Worm (Caenorhabditis elegans): ENCODE results near the gene stn-2.

stn-2 gene

DNA sequence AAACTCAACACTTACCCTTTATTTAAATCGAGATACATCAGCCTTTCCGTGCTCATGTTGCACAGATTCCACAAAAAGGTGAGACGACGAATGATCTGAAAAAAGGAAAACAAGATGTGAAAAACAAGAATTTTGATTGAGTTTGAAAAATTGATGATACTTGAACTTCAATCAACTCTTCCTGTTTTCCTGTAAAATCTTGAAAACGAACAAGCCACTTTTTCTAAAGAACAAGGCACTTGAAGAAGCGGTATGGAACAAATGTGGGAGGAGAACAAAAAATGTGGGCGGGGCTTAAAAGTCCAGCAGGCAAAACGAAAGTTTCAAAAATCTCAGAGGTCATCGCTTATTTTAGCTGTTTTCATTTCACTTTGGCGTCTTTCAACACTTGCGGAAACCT is 26.6 kb upstream of the stn-2 start, which contains the start of gene kvs-1:
TSS of gene kvs-1 (minus strand) at position 101 of the 400 bp plus-strand sequence.
- TF ChIP-seq C34B4.2 (tag; optimal IDR thresholded peaks at IDR 0.05): no peak
- no peak for TF ChIP-seq efl-1 (optimal IDR thresholded peaks at IDR 0.05)
- peak in 1 of 2 experiments; percentile 49 for TF ChIP-seq efl-1 (GFP tag; optimal IDR thresholded peaks at IDR 0.05 in 1 of 2)

DNA sequence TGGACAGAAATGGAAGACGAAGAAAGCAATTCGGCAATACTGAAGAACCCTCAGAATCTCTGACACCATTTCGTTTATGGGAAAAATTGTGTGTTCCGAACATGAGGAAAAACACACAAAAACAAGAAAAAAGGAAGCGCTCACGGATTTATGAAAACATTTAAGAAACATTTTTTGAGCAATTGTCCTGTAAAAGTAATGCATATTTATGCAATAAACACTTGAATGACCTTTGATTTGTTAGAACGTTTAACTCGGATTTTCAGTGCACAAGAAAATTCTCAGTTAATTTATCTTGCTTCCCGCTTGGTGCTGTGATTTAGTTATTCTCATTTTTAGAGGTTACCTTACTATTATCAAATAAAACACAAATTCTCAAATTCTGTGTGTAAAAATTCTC is 23.4 kb upstream of the stn-2 start:
- TF ChIP-seq efl-1 (optimal IDR thresholded peaks at IDR 0.05) (no peak), efl-1 (GFP tag; optimal IDR thresholded peaks at IDR 0.05 in 1 of 2) (peak in 1 of 2 experiments; percentile 51), C04F5.9 (tag; optimal IDR thresholded peaks at IDR 0.05) (no peak)

DNA sequence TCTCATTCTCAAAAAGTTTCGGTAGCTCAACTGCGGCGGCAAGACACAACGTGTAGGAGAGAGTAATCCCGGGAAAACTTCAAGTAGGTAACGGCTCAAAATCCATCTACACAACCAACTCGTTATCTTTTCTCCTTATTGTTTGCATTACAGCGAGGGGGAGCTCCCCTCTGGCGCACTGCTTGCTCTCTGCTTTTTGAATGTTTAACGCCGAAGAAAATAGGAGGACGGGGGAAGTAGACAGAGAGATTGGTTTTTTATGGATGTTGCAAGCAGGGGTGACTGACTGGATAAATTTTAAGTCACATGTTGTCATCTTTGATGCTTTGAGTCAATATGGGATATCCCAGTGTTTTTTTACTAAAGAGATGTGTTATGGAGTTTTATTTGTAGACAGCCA is 9.2 kb upstream of the stn-2 start:
- no peak for TF ChIP-seq C34B4.2 (tag; optimal IDR thresholded peaks at IDR 0.05)
- TF ChIP-seq lin-14 (GFP tag; optimal IDR thresholded peaks at IDR 0.05): peak; percentile 51
- TF ChIP-seq ets-5 (GFP tag; IDR thresholded peaks at IDR 0.05): no peak
- TF ChIP-seq dsc-1 (tag; optimal IDR thresholded peaks at IDR 0.05): peak; percentile 11
- peak; percentile 9 for TF ChIP-seq tbx-2 (tag; optimal IDR thresholded peaks at IDR 0.05)
- TF ChIP-seq nhr-85 (tag): no peak
- TF ChIP-seq nhr-84 (tag; optimal IDR thresholded peaks at IDR 0.05): no peak
- no peak for TF ChIP-seq efl-1 (optimal IDR thresholded peaks at IDR 0.05)
- peak in 1 of 2 experiments; percentile 13 for TF ChIP-seq efl-1 (GFP tag; optimal IDR thresholded peaks at IDR 0.05 in 1 of 2)

DNA sequence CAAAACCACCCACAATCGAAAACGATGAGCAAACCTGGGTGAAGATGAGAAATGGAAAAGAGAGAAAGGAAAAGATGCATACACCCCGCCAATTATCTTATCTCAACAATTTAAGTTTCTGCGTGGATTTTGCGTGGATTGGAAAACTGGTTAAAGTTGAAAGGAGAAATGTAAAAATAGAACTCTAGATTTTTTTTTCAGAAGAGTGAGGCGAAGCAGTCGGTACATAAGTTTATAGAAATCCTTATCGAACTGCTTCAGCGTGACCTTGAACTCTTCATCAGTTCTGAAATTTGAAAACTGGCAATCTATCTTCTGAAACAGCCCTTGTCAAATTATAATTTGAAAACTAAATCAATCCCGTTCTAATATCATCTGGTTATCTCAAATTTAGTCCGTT is 8.7 kb upstream of the stn-2 start, which contains the start of gene clik-2:
TSS of gene clik-2 (minus strand) at position 101 of the 400 bp plus-strand sequence.
- TF ChIP-seq lsy-2 (tag; optimal IDR thresholded peaks at IDR 0.05): no peak
- TF ChIP-seq nhr-71 (tag; optimal IDR thresholded peaks at IDR 0.05): no peak
- no peak for TF ChIP-seq xbp-1 (tag; optimal IDR thresholded peaks at IDR 0.05)

DNA sequence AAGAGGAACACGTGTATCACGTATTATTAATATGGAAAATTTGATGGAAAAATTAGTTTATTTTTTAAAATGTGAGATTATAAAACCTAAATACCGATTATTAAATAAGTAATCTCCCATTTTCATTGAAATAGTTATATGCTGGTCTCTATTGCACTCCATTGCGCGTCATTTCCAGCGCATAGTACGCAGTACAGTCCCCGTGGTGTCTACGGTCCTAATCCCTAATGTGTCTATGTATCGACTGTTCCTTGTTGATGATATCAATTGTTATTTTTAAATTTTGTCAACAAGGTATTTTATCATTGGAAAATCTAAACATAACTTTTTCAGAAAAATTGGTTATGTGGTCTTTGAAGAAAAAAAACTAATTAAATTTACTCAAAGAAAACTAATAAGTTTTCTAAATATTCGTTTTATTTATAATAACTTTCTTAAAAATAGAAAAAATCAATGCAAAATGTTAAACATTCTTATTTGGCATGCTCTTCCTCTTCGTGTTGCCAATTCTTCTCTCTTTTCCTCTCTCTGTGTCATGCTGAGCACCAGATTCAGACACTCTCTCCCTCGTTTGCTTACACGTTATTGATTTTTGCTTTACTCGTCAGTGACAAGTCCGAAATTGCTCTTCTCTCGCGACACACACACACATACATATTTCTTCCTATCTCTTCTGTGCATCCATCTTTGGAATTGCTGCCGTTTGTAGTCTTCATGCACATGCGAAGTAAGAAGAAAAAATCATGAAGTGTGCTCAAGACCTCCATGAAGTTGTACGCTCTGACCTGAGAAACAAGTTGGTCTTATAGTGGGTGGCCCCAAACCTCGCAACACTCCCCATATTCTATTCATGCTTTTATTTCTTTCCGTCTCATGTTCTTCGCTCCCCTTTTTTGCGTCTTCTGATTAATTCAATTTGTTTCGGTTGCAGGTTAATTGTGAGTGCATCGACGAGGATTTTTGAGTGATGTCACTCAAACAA is 1.8 kb upstream of the stn-2 start, which contains the start of gene unc-18:
TSS of gene unc-18 (plus strand) at position 932 of the 982 bp plus-strand sequence.
- TF ChIP-seq mab-9 (GFP tag; IDR thresholded peaks at IDR 0.05): no peak
- TF ChIP-seq zag-1 (tag; optimal IDR thresholded peaks at IDR 0.05): no peak
- TF ChIP-seq nhr-12 (tag; optimal IDR thresholded peaks at IDR 0.05): no peak
- peak; percentile 9 to 26 for TF ChIP-seq lsy-2 (tag; optimal IDR thresholded peaks at IDR 0.05)
- no peak for TF ChIP-seq nhr-237 (tag; optimal IDR thresholded peaks at IDR 0.05)
- no peak for TF ChIP-seq aly-2 (tag; optimal IDR thresholded peaks at IDR 0.05)
- no peak for TF ChIP-seq lin-15B (tag; optimal IDR thresholded peaks at IDR 0.05)
- no peak for TF ChIP-seq unc-130 (tag; optimal IDR thresholded peaks at IDR 0.05)
- TF ChIP-seq fkh-8 (tag; optimal IDR thresholded peaks at IDR 0.05): peak; percentile 57
- TF ChIP-seq lin-14 (GFP tag; optimal IDR thresholded peaks at IDR 0.05): peak; percentile 79
- TF ChIP-seq fkh-10 (GFP tag; optimal IDR thresholded peaks at IDR 0.05): peak; percentile 34
- TF ChIP-seq dsc-1 (tag; optimal IDR thresholded peaks at IDR 0.05): no peak
- TF ChIP-seq ceh-88 (GFP tag; IDR thresholded peaks at IDR 0.05): no peak
- TF ChIP-seq tbx-2 (tag; optimal IDR thresholded peaks at IDR 0.05): no peak
- no peak for TF ChIP-seq ceh-63 (GFP tag; optimal IDR thresholded peaks at IDR 0.05)
- TF ChIP-seq nhr-77 (tag; optimal IDR thresholded peaks at IDR 0.05): no peak
- TF ChIP-seq lin-39 (tag; optimal IDR thresholded peaks at IDR 0.05): no peak
- TF ChIP-seq rnt-1 (tag; optimal IDR thresholded peaks at IDR 0.05): no peak
- TF ChIP-seq nhr-90 (tag; optimal IDR thresholded peaks at IDR 0.05; ENCODE audit: poor library complexity): no peak
- TF ChIP-seq unc-98 (GFP tag; IDR thresholded peaks at IDR 0.05): no peak
- TF ChIP-seq tlp-1 (tag; optimal IDR thresholded peaks at IDR 0.05): no peak
- peak in 2 of 6 experiments; percentile 5 to 29 for TF ChIP-seq elt-3 (tag; optimal IDR thresholded peaks at IDR 0.05)
- TF ChIP-seq unc-62 (GFP tag; optimal IDR thresholded peaks at IDR 0.05): no peak
- no peak for TF ChIP-seq sptf-1 (tag; optimal IDR thresholded peaks at IDR 0.05)
- TF ChIP-seq swsn-7 (tag; optimal IDR thresholded peaks at IDR 0.05): peak; percentile 20
- no peak for TF ChIP-seq efl-1 (optimal IDR thresholded peaks at IDR 0.05)
- TF ChIP-seq efl-1 (GFP tag; optimal IDR thresholded peaks at IDR 0.05 in 1 of 2): peak in 1 of 2 experiments; percentile 33
- no peak for TF ChIP-seq ces-1 (GFP tag; optimal IDR thresholded peaks at IDR 0.05)
- no peak for TF ChIP-seq pqm-1 (tag; optimal IDR thresholded peaks at IDR 0.05)
- TF ChIP-seq pag-3 (tag; optimal IDR thresholded peaks at IDR 0.05; ENCODE audit: borderline replicate concordance, insufficient read depth): no peak
- peak; percentile 73 for TF ChIP-seq F16B12.6 (tag; optimal IDR thresholded peaks at IDR 0.05)
- TF ChIP-seq grh-1 (GFP tag; IDR thresholded peaks at IDR 0.05): no peak
- peak; percentile 58 for TF ChIP-seq egl-13 (tag; optimal IDR thresholded peaks at IDR 0.05)
- TF ChIP-seq hlh-17 (GFP tag; optimal IDR thresholded peaks at IDR 0.05; ENCODE audit: borderline replicate concordance): no peak

All from whole organism, L1 larva.